Worm (Caenorhabditis elegans) whole organism, L3 larva: ENCODE measurements around the gene ZK418.7.
"Not testable (repeated sequence)": the region's sequence is repeated elsewhere in the genome, so short reads cannot be mapped to it uniquely, and the experiment has no call there.

ENCODE experiments used
- ZK546.5 ChIP-seq: sonication (generic microtip); optimal IDR thresholded peaks from 2 replicates; lab custom pipeline; 2017; ENCODE audit warnings: missing biosample characterization, missing genetic modification characterization
- ama-1 ChIP-seq: fragments of 150-350 bp; optimal IDR thresholded peaks from 2 replicates; lab custom pipeline; 2018
- ceh-9 ChIP-seq: sonication (generic microtip); optimal IDR thresholded peaks from 2 replicates; lab custom pipeline; 2018; ENCODE audit warnings: missing biosample characterization, missing genetic modification characterization
- egl-27 ChIP-seq: sonication (generic microtip); optimal IDR thresholded peaks from 4 replicates; lab custom pipeline; 2017; ENCODE audit warnings: missing biosample characterization, missing genetic modification reagents, missing genetic modification characterization
- lin-39 ChIP-seq: fragments of 150-350 bp; optimal IDR thresholded peaks from 2 replicates; lab custom pipeline; 2018; ENCODE audit warnings: missing biosample characterization, missing genetic modification reagents, missing genetic modification characterization
- nhr-237 ChIP-seq: fragments of 150-350 bp; optimal IDR thresholded peaks from 2 replicates; lab custom pipeline; 2014; ENCODE audit warnings: missing biosample characterization, missing genetic modification characterization
- pqm-1 ChIP-seq: fragments of 150-350 bp; optimal IDR thresholded peaks from 2 replicates; lab custom pipeline; 2017; ENCODE audit warnings: missing biosample characterization, missing genetic modification characterization, inconsistent platforms
- zag-1 ChIP-seq: fragments of 150-350 bp; optimal IDR thresholded peaks from 2 replicates; lab custom pipeline; 2014; ENCODE audit warnings: missing biosample characterization, missing genetic modification characterization

- not testable (repeated sequence) for TF ChIP-seq ceh-9; ama-1 (lab: Kevin White, UChicago); egl-27 (tag; lab: Kevin White, UChicago); zag-1 (tag; lab: Kevin White, UChicago); lin-39 (tag; lab: Kevin White, UChicago); ZK546.5 (tag; lab: Kevin White, UChicago); nhr-237 (tag; lab: Kevin White, UChicago); pqm-1 (tag; lab: Kevin White, UChicago)
Observed at ce11 chrIII:7128601-7129000, 48.0 kb upstream of the ZK418.7 start, which contains the start of gene viro-2.
